Fruit fly (Drosophila melanogaster) whole organism, pupa: ENCODE measurements around the gene dpr10.

Experiments
- CG12605 ChIP-seq: fragments of 200-800 bp; sonication (Bioruptor generic); IDR thresholded peaks from 2 replicates; pipeline ENCODE4 v1.3.6; 2022; ENCODE audit warnings: missing biosample characterization, missing genetic modification characterization
- CG14655 ChIP-seq: fragments of 200-800 bp; sonication (Bioruptor generic); optimal IDR thresholded peaks from 3 replicates; lab custom pipeline; 2017; ENCODE audit warnings: mild to moderate bottlenecking, missing biosample characterization, missing genetic modification reagents, missing genetic modification characterization
- CG32121 ChIP-seq: fragments of 200-800 bp; sonication (Bioruptor generic); IDR thresholded peaks from 2 replicates; pipeline ENCODE4 v1.3.6; 2022; ENCODE audit warnings: missing biosample characterization, missing genetic modification characterization
- CG34367 ChIP-seq: fragments of 200-800 bp; sonication (Bioruptor generic); optimal IDR thresholded peaks from 2 replicates; lab custom pipeline; 2018; ENCODE audit warnings: missing biosample characterization, mild to moderate bottlenecking, missing genetic modification characterization
- CG4496 ChIP-seq: fragments of 200-800 bp; sonication (Bioruptor generic); IDR thresholded peaks from 3 replicates; pipeline ENCODE4 v1.3.6; 2022; ENCODE audit warnings: missing biosample characterization, missing genetic modification characterization
- CG9948 ChIP-seq: fragments of 200-800 bp; sonication (Bioruptor generic); optimal IDR thresholded peaks from 2 replicates; lab custom pipeline; 2018; ENCODE audit warnings: missing biosample characterization, mild to moderate bottlenecking, missing genetic modification characterization, moderate library complexity
- D1 ChIP-seq: fragments of 200-800 bp; sonication (Bioruptor generic); optimal IDR thresholded peaks from 2 replicates; lab custom pipeline; 2018; ENCODE audit warnings: missing biosample characterization, mild to moderate bottlenecking, missing genetic modification characterization, moderate library complexity
- EcR ChIP-seq: fragments of 200-800 bp; sonication (Bioruptor generic); optimal IDR thresholded peaks from 3 replicates; lab custom pipeline; 2019; ENCODE audit warnings: missing biosample characterization, missing genetic modification characterization, mild to moderate bottlenecking, moderate library complexity, missing genetic modification reagents
- Ets98B ChIP-seq: fragments of 200-800 bp; sonication (Bioruptor generic); IDR thresholded peaks from 2 replicates; pipeline ENCODE4 v1.3.6; 2022; ENCODE audit warnings: missing biosample characterization, missing genetic modification characterization
- Pif1A ChIP-seq: fragments of 200-800 bp; sonication (Bioruptor generic); optimal IDR thresholded peaks from 3 replicates; lab custom pipeline; 2016; ENCODE audit warnings: missing biosample characterization, missing genetic modification characterization
- Pif1B ChIP-seq: fragments of 200-800 bp; sonication (Bioruptor generic); optimal IDR thresholded peaks from 3 replicates; lab custom pipeline; 2016; ENCODE audit warnings: missing biosample characterization, missing genetic modification characterization
- Snoo ChIP-seq: fragments of 200-800 bp; sonication (Bioruptor generic); optimal IDR thresholded peaks from 3 replicates; lab custom pipeline; 2017; ENCODE audit warnings: missing biosample characterization, mild to moderate bottlenecking, missing genetic modification characterization, inconsistent platforms
- rn ChIP-seq: fragments of 200-800 bp; sonication (Bioruptor generic); IDR thresholded peaks from 2 replicates; pipeline ENCODE4 v1.3.6; 2022; ENCODE audit warnings: missing biosample characterization, missing genetic modification characterization

dm6 chr3L:10215365-10215764 is 29.5 kb upstream of the dpr10 start, which contains the start of gene CG8065:
- TF ChIP-seq CG9948 (tag; lab: Kevin White, UChicago), result no peak
- no peak for TF ChIP-seq CG4496 (GFP tag; lab: Robert Waterston, UW)
- TF ChIP-seq CG34367 (tag; lab: Kevin White, UChicago), result no peak
- no peak for TF ChIP-seq CG32121 (GFP tag; lab: Robert Waterston, UW)
- no peak for TF ChIP-seq Ets98B
- no peak for TF ChIP-seq CG12605 (GFP tag; lab: Robert Waterston, UW)
- TF ChIP-seq Pif1B (GFP tag; lab: Kevin White, UChicago), result no peak
- TF ChIP-seq D1 (tag; lab: Kevin White, UChicago), result no peak
- no peak for TF ChIP-seq CG14655 (GFP tag; lab: Kevin White, UChicago)
- TF ChIP-seq Pif1A (GFP tag; lab: Kevin White, UChicago), result no peak
- no peak for TF ChIP-seq Snoo (tag; lab: Kevin White, UChicago)
- no peak for TF ChIP-seq rn
- TF ChIP-seq EcR, result no peak
